Fruit fly (Drosophila melanogaster) whole organism, wandering third instar larva: Measurements from ENCODE around the gene MICAL-like.
A peak's percentile ranks its signal among the peaks of the same experiment; 100 is the strongest.

Source experiments
- Abd-B ChIP-seq: fragments of >200 bp; optimal IDR thresholded peaks from 2 replicates; lab custom pipeline; 2017; ENCODE audit warnings: missing biosample characterization, missing genetic modification characterization
- CG32264 ChIP-seq: fragments of 200-800 bp; sonication (Bioruptor generic); optimal IDR thresholded peaks from 2 replicates; lab custom pipeline; 2016; ENCODE audit warnings: missing biosample characterization, missing genetic modification characterization
- CG9705 ChIP-seq: fragments of 200-800 bp; sonication (Bioruptor generic); optimal IDR thresholded peaks from 2 replicates; lab custom pipeline; 2018; ENCODE audit warnings: missing biosample characterization, mild to moderate bottlenecking, missing genetic modification characterization
- CrebA ChIP-seq: fragments of 200-800 bp; sonication (Bioruptor generic); optimal IDR thresholded peaks from 2 replicates; lab custom pipeline; 2016; ENCODE audit warnings: missing biosample characterization, mild to moderate bottlenecking, missing genetic modification characterization, borderline replicate concordance
- Dfd ChIP-seq: fragments of >200 bp; optimal IDR thresholded peaks from 2 replicates; lab custom pipeline; 2017; ENCODE audit warnings: missing biosample characterization, missing genetic modification characterization
- Dif ChIP-seq: fragments of 200-275, 200-300 bp; sonication (Bioruptor generic); optimal IDR thresholded peaks from 2 replicates; lab custom pipeline; 2018; ENCODE audit warnings: missing biosample characterization, missing genetic modification characterization; ENCODE audit not compliant: partially characterized antibody
- GATAd ChIP-seq: sonication (Bioruptor generic); optimal IDR thresholded peaks from 2 replicates; lab custom pipeline; 2016; ENCODE audit warnings: missing biosample characterization, missing genetic modification characterization
- HLH106 ChIP-seq: fragments of 200-800 bp; optimal IDR thresholded peaks from 3 replicates; lab custom pipeline; 2019; ENCODE audit warnings: missing biosample characterization, mild to moderate bottlenecking, missing genetic modification characterization, moderate library complexity
- Hnf4 ChIP-seq: fragments of 200-800 bp; sonication (Bioruptor generic); optimal IDR thresholded peaks from 2 replicates; lab custom pipeline; 2016; ENCODE audit warnings: missing biosample characterization, mild to moderate bottlenecking, missing genetic modification characterization
- Hr78 ChIP-seq: fragments of >200 bp; optimal IDR thresholded peaks from 2 replicates; lab custom pipeline; 2017; ENCODE audit warnings: missing biosample characterization, missing genetic modification characterization
- Hr83 ChIP-seq: fragments of 200-300 bp; sonication (Bioruptor generic); optimal IDR thresholded peaks from 2 replicates; lab custom pipeline; 2016; ENCODE audit warnings: missing biosample characterization, mild to moderate bottlenecking, missing genetic modification characterization, moderate library complexity; ENCODE audit not compliant: poor library complexity, severe bottlenecking
- Jra ChIP-seq: sonication (Bioruptor generic); optimal IDR thresholded peaks from 2 replicates; lab custom pipeline; 2016; ENCODE audit warnings: missing biosample characterization, missing genetic modification characterization
- Mio ChIP-seq: sonication (Bioruptor generic); optimal IDR thresholded peaks from 2 replicates; lab custom pipeline; 2016; ENCODE audit warnings: missing biosample characterization, missing genetic modification characterization
- Myc ChIP-seq: fragments of >200 bp; optimal IDR thresholded peaks from 2 replicates; lab custom pipeline; 2017
- N ChIP-seq: fragments of >200 bp; optimal IDR thresholded peaks from 2 replicates; lab custom pipeline; 2018; ENCODE audit warnings: missing biosample characterization, missing external identifiers, missing genetic modification characterization
- OdsH ChIP-seq: fragments of 200-800 bp; sonication (Bioruptor generic); optimal IDR thresholded peaks from 2 replicates; lab custom pipeline; 2016; ENCODE audit warnings: missing biosample characterization, mild to moderate bottlenecking, missing genetic modification characterization
- Rel ChIP-seq, 2 experiments: fragments of 200-800 bp; sonication (Bioruptor generic) in 1 of 2; optimal IDR thresholded peaks; 2 replicates in 1 of 2; 3 replicates in 1 of 2; lab custom pipeline; 2016 to 2019; ENCODE audit warnings: mild to moderate bottlenecking in 2 of 2, missing biosample characterization in 2 of 2, missing genetic modification characterization in 2 of 2, moderate library complexity in 1 of 2
- Sp1 ChIP-seq: fragments of 200-800 bp; sonication (Bioruptor generic); optimal IDR thresholded peaks from 3 replicates; lab custom pipeline; 2019; ENCODE audit warnings: missing biosample characterization, mild to moderate bottlenecking, missing genetic modification characterization, moderate library complexity
- Vsx2 ChIP-seq: fragments of 200-300, 225-300 bp; sonication (Bioruptor generic); optimal IDR thresholded peaks from 2 replicates; lab custom pipeline; 2018; ENCODE audit warnings: missing biosample characterization, missing genetic modification characterization; ENCODE audit not compliant: partially characterized antibody
- br ChIP-seq: fragments of 200-800 bp; sonication (Bioruptor generic); optimal IDR thresholded peaks from 2 replicates; lab custom pipeline; 2016; ENCODE audit warnings: missing biosample characterization, missing genetic modification characterization
- brk ChIP-seq: fragments of 200-800 bp; sonication (Bioruptor generic); optimal IDR thresholded peaks from 2 replicates; lab custom pipeline; 2016; ENCODE audit warnings: missing biosample characterization, mild to moderate bottlenecking, missing genetic modification characterization
- dmrt93B ChIP-seq: fragments of 200-800 bp; sonication (Bioruptor generic); optimal IDR thresholded peaks from 2 replicates; lab custom pipeline; 2018; ENCODE audit warnings: missing biosample characterization, mild to moderate bottlenecking, missing genetic modification characterization
- dsf ChIP-seq: sonication (Bioruptor generic); optimal IDR thresholded peaks from 2 replicates; lab custom pipeline; 2016; ENCODE audit warnings: missing biosample characterization, missing genetic modification characterization, borderline replicate concordance
- ey ChIP-seq: fragments of 200-800 bp; sonication (Bioruptor generic); optimal IDR thresholded peaks from 2 replicates; lab custom pipeline; 2016; ENCODE audit warnings: missing biosample characterization, missing genetic modification characterization
- foxo ChIP-seq, 2 experiments: fragments of 200-800 bp; sonication (Bioruptor generic); optimal IDR thresholded peaks; 2 replicates in 1 of 2; 3 replicates in 1 of 2; lab custom pipeline; 2016 to 2017; ENCODE audit warnings: missing biosample characterization in 2 of 2, missing genetic modification characterization in 2 of 2
- fru ChIP-seq: fragments of 200-800 bp; sonication (Bioruptor generic); optimal IDR thresholded peaks from 3 replicates; lab custom pipeline; 2016; ENCODE audit warnings: missing biosample characterization, mild to moderate bottlenecking, missing genetic modification characterization
- h ChIP-seq: fragments of 200-800 bp; sonication (Bioruptor generic); optimal IDR thresholded peaks from 3 replicates; lab custom pipeline; 2016; ENCODE audit warnings: missing biosample characterization, mild to moderate bottlenecking, missing genetic modification characterization
- jim ChIP-seq: fragments of 175-275, 200-325 bp; sonication (Bioruptor generic); optimal IDR thresholded peaks from 2 replicates; lab custom pipeline; 2016; ENCODE audit warnings: missing biosample characterization, mild to moderate bottlenecking, missing genetic modification characterization
- lola ChIP-seq: fragments of >200 bp; optimal IDR thresholded peaks from 2 replicates; lab custom pipeline; 2017; ENCODE audit warnings: missing biosample characterization, missing genetic modification characterization
- pan ChIP-seq: fragments of >200 bp; optimal IDR thresholded peaks from 2 replicates; lab custom pipeline; 2017
- psq ChIP-seq: fragments of 200-800 bp; sonication (Bioruptor generic); optimal IDR thresholded peaks from 3 replicates; lab custom pipeline; 2017; ENCODE audit warnings: missing biosample characterization, mild to moderate bottlenecking, missing genetic modification characterization, moderate library complexity
- rgr ChIP-seq: fragments of 200-800 bp; sonication (Bioruptor generic); optimal IDR thresholded peaks from 3 replicates; lab custom pipeline; 2016; ENCODE audit warnings: missing biosample characterization, mild to moderate bottlenecking, missing genetic modification characterization
- sage ChIP-seq: fragments of 200-800 bp; sonication (Bioruptor generic); optimal IDR thresholded peaks from 2 replicates; lab custom pipeline; 2016; ENCODE audit warnings: missing biosample characterization, mild to moderate bottlenecking, missing genetic modification characterization
- sv ChIP-seq: fragments of 200-800 bp; sonication (Bioruptor generic); optimal IDR thresholded peaks from 3 replicates; lab custom pipeline; 2016; ENCODE audit warnings: missing biosample characterization, missing genetic modification characterization
- tai ChIP-seq: sonication (Bioruptor generic); optimal IDR thresholded peaks from 2 replicates; lab custom pipeline; 2016; ENCODE audit warnings: missing biosample characterization, missing genetic modification characterization
- usp ChIP-seq: fragments of >200 bp; optimal IDR thresholded peaks from 2 replicates; lab custom pipeline; 2017; ENCODE audit warnings: missing biosample characterization, missing genetic modification characterization
- woc ChIP-seq: sonication (Bioruptor generic); optimal IDR thresholded peaks from 2 replicates; lab custom pipeline; 2016; ENCODE audit warnings: missing biosample characterization, mild to moderate bottlenecking, missing genetic modification characterization

Gene MICAL-like

DNA sequence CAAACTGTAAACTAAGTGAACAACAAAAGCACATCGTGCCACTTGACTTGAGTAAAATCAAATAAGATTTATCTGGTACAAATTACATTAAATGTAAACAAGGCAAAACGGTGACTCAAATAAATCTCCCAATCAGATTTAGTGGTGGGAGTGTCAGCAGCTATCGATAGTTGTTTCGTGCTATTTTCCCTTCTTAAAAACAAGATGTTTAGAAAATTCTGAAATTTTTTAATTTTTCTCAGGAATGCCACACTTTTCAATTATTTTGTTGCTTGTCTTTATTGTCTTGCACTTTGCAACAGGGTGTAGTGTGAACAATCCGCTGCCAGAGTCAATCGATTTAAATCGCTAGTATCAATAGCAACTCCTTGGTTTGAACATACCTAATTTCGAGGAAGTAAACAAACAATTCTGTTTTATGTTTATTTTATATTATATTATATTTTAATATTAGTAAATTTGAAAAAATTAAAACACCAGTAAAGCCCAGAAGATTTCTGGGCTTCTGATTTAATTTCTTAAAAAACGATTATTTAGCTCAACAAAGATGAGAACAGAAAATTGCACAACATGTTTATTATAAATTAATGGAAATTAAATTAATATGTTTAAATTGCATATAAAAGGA lies at the start of gene MICAL-like:
MICAL-like (minus strand) TSS at position 138 of the 628 bp plus-strand sequence.
- TF ChIP-seq lola (GFP tag; lab: Kevin White, UChicago) (no peak), Rel (GFP tag; optimal IDR thresholded peaks at IDR 0.05; lab: Kevin White, UChicago) (no peak), Rel (tag; optimal IDR thresholded peaks at IDR 0.05; lab: Kevin White, UChicago) (no peak), Abd-B (GFP tag; lab: Kevin White, UChicago) (no peak), woc (GFP tag; lab: Kevin White, UChicago) (peak; percentile 19), Jra (GFP tag; lab: Kevin White, UChicago) (peak; percentile 75), jim (no peak), GATAd (GFP tag; lab: Kevin White, UChicago) (peak; percentile 8), CrebA (GFP tag; lab: Kevin White, UChicago) (no peak), dsf (GFP tag; lab: Kevin White, UChicago) (no peak), Sp1 (GFP tag; lab: Kevin White, UChicago) (no peak), Dif (GFP tag; lab: Kevin White, UChicago) (no peak), CG9705 (GFP tag; lab: Kevin White, UChicago) (no peak), Hnf4 (peak; percentile 61), Myc (lab: Kevin White, UChicago) (no peak), Hr78 (GFP tag; lab: Kevin White, UChicago) (no peak), tai (GFP tag; lab: Kevin White, UChicago) (peak; percentile 74), foxo (GFP tag; optimal IDR thresholded peaks at IDR 0.05; lab: Kevin White, UChicago) (no peak), CG32264 (GFP tag; lab: Kevin White, UChicago) (no peak), brk (peak; percentile 59), pan (lab: Kevin White, UChicago) (no peak), rgr (GFP tag; lab: Kevin White, UChicago) (peak; percentile 56), h (GFP tag; lab: Kevin White, UChicago) (no peak), dmrt93B (GFP tag; lab: Kevin White, UChicago) (no peak), N (GFP tag; lab: Kevin White, UChicago) (no peak), Dfd (no peak), sv (GFP tag; lab: Kevin White, UChicago) (no peak), HLH106 (peak; percentile 27), Vsx2 (GFP tag; lab: Kevin White, UChicago) (no peak), br (GFP tag; lab: Kevin White, UChicago) (no peak), sage (no peak), usp (GFP tag; lab: Kevin White, UChicago) (no peak), Hr83 (GFP tag; lab: Kevin White, UChicago) (peak; percentile 35), ey (peak; percentile 8), psq (GFP tag; lab: Kevin White, UChicago) (peak; percentile 33), OdsH (GFP tag; lab: Kevin White, UChicago) (no peak)

DNA sequence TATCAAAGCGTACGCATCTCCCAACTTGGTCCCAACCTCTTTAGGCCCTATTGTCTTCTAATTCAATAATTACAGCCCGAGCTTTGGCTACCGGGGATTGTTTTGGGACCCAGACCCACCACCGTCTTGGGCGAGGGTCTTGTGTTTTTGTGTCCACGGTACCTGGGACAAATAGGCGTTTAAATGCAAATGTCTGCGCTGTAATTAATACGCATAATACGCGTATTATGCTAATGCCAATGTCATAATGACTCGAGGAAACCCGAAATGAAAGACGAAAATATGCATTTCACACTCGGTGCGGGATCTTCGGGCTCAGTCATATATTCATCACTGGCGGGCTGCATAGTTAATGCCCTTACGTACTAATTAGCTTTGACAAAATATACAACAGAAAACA lies 49.2 kb upstream of the MICAL-like start:
- no peak for TF ChIP-seq Dfd
- TF ChIP-seq Mio (GFP tag; lab: Kevin White, UChicago), result no peak
- no peak for TF ChIP-seq Jra (GFP tag; lab: Kevin White, UChicago)
- no peak for TF ChIP-seq lola (GFP tag; lab: Kevin White, UChicago)
- TF ChIP-seq Rel (GFP tag; optimal IDR thresholded peaks at IDR 0.05; lab: Kevin White, UChicago), result no peak
- TF ChIP-seq Rel (tag; optimal IDR thresholded peaks at IDR 0.05; lab: Kevin White, UChicago), result no peak
- no peak for TF ChIP-seq GATAd (GFP tag; lab: Kevin White, UChicago)
- TF ChIP-seq woc (GFP tag; lab: Kevin White, UChicago), result no peak
- no peak for TF ChIP-seq ey
- TF ChIP-seq dsf (GFP tag; lab: Kevin White, UChicago), result no peak
- no peak for TF ChIP-seq psq (GFP tag; lab: Kevin White, UChicago)
- TF ChIP-seq, all 38 proteins: peak for 0

DNA sequence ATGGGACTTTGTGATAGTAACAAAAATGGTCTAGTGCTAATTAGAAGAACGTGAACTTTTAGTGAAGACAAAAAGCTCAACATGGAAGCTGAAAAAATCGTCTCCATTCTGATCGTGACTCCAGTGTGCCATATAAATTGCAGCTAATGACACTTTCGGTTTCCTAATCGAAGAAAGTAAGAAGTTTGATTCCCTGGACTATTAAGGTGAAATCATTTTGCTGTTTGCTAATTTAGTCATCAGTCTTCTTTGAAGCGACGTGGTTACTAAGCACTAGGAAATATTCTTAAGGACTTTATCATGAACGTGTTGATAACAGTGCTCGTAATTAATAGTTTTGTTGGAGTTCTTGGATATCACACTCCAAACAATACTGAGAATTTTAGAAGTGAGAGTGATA lies 47.6 kb upstream of the MICAL-like start, which contains the start of gene CG34429:
CG34429 (plus strand) TSS at position 301 of the 400 bp plus-strand sequence.
- TF ChIP-seq fru, result no peak
- TF ChIP-seq jim, result no peak
